Worm (Caenorhabditis elegans) whole organism, L4 larva: ENCODE data around the gene T08G3.6.

Experiments
- snpc-4 ChIP-seq: fragments of 150-350 bp; optimal IDR thresholded peaks from 2 replicates; lab custom pipeline; 2014; ENCODE audit warnings: missing biosample characterization, missing genetic modification characterization
- zag-1 ChIP-seq: fragments of 150-350 bp; optimal IDR thresholded peaks from 2 replicates; lab custom pipeline; 2014; ENCODE audit warnings: missing biosample characterization, missing genetic modification characterization

- TF ChIP-seq snpc-4 (no peak), zag-1 (tag; lab: Kevin White, UChicago) (no peak)
Observed at ce11 chrV:16420696-16421095, 25.1 kb upstream of the T08G3.6 start, which contains the start of gene srw-48.
